Worm (Caenorhabditis elegans) whole organism, L4 larva: ENCODE data around the gene R10F2.5.

Source experiments
- F26F4.8 ChIP-seq: fragments of 200-800 bp; sonication (Bioruptor generic); conservative IDR thresholded peaks from 2 replicates; pipeline ENCODE4 v1.3.6; 2022; ENCODE audit warnings: missing genetic modification characterization, missing compliant biosample characterization
- Y105C5A.15 ChIP-seq: fragments of 200-800 bp; sonication (Bioruptor generic); IDR thresholded peaks from 2 replicates; pipeline ENCODE4 v1.3.6; 2022; ENCODE audit warnings: missing genetic modification characterization, missing compliant biosample characterization
- Y5F2A.4 ChIP-seq: fragments of 200-800 bp; sonication (Bioruptor generic); optimal IDR thresholded peaks from 2 replicates; lab custom pipeline; 2018; ENCODE audit warnings: mild to moderate bottlenecking, missing genetic modification characterization, missing compliant biosample characterization
- ZK546.5 ChIP-seq, 2 experiments: sonication (generic microtip); optimal IDR thresholded peaks; 2 replicates each; lab custom pipeline; 2017; ENCODE audit warnings: missing biosample characterization in 2 of 2, missing genetic modification characterization in 2 of 2
- ceh-32 ChIP-seq: sonication (generic microtip); optimal IDR thresholded peaks from 2 replicates; lab custom pipeline; 2016; ENCODE audit warnings: mild to moderate bottlenecking, missing genetic modification characterization, missing compliant biosample characterization; ENCODE audit not compliant: poor library complexity
- ceh-62 ChIP-seq: sonication (generic microtip); optimal IDR thresholded peaks from 2 replicates; lab custom pipeline; 2017; ENCODE audit warnings: missing biosample characterization, missing genetic modification characterization
- ces-1 ChIP-seq: fragments of 150-350 bp; sonication (generic microtip); optimal IDR thresholded peaks from 4 replicates; lab custom pipeline; 2014; ENCODE audit warnings: missing biosample characterization, missing genetic modification reagents, missing genetic modification characterization
- cey-2 ChIP-seq: sonication (generic microtip); optimal IDR thresholded peaks from 3 replicates; lab custom pipeline; 2017; ENCODE audit warnings: missing genetic modification characterization, mild to moderate bottlenecking, missing compliant biosample characterization, antibody characterized with exemption, borderline replicate concordance; ENCODE audit not compliant: insufficient read depth
- daf-12 ChIP-seq: fragments of 150-350 bp; optimal IDR thresholded peaks from 2 replicates; lab custom pipeline; 2014; ENCODE audit warnings: missing biosample characterization, missing genetic modification reagents, missing genetic modification characterization
- daf-16 ChIP-seq, 3 experiments: sonication (generic microtip); optimal IDR thresholded peaks; 2 replicates each; lab custom pipeline; 2016 to 2017; ENCODE audit warnings: missing genetic modification characterization in 3 of 3, missing genetic modification reagents in 3 of 3, mild to moderate bottlenecking in 2 of 3, missing compliant biosample characterization in 2 of 3, missing biosample characterization in 1 of 3, moderate library complexity in 1 of 3
- daf-8 ChIP-seq: fragments of 200-800 bp; sonication (Bioruptor generic); IDR thresholded peaks from 2 replicates; pipeline ENCODE4 v1.3.6; 2022; ENCODE audit warnings: missing genetic modification characterization, missing compliant biosample characterization
- dmd-8 ChIP-seq: fragments of 200-800 bp; sonication (Bioruptor generic); IDR thresholded peaks from 2 replicates; pipeline ENCODE4 v1.3.6; 2022; ENCODE audit warnings: missing genetic modification characterization, missing compliant biosample characterization
- dmd-9 ChIP-seq: fragments of 200-800 bp; sonication (Bioruptor generic); IDR thresholded peaks from 2 replicates; pipeline ENCODE4 v1.3.6; 2022; ENCODE audit warnings: missing genetic modification reagents, missing genetic modification characterization, missing compliant biosample characterization
- dpl-1 ChIP-seq: fragments of 150-350 bp; optimal IDR thresholded peaks from 2 replicates; lab custom pipeline; 2014; ENCODE audit warnings: missing biosample characterization, missing genetic modification reagents, missing genetic modification characterization
- duxl-1 ChIP-seq: sonication (generic microtip); optimal IDR thresholded peaks from 2 replicates; lab custom pipeline; 2016; ENCODE audit warnings: mild to moderate bottlenecking, missing genetic modification characterization, moderate library complexity, missing compliant biosample characterization; ENCODE audit not compliant: poor library complexity
- egl-43 ChIP-seq: fragments of 200-800 bp; sonication (Bioruptor generic); IDR thresholded peaks from 2 replicates; pipeline ENCODE4 v1.3.6; 2022; ENCODE audit warnings: missing genetic modification reagents, missing genetic modification characterization, missing compliant biosample characterization
- hlh-11 ChIP-seq: fragments of 200-800 bp; sonication (Bioruptor generic); optimal IDR thresholded peaks from 2 replicates; lab custom pipeline; 2018; ENCODE audit warnings: mild to moderate bottlenecking, missing genetic modification characterization, missing compliant biosample characterization
- hlh-30 ChIP-seq: sonication (generic microtip); optimal IDR thresholded peaks from 2 replicates; lab custom pipeline; 2017; ENCODE audit warnings: antibody characterized with exemption, mild to moderate bottlenecking, missing genetic modification characterization, missing compliant biosample characterization; ENCODE audit not compliant: insufficient read depth
- hmg-1.1 ChIP-seq: fragments of 200-800 bp; sonication (Bioruptor generic); IDR thresholded peaks from 2 replicates; pipeline ENCODE4 v1.3.6; 2022; ENCODE audit warnings: missing genetic modification reagents, missing genetic modification characterization, missing compliant biosample characterization
- lin-1 ChIP-seq: fragments of 200-800 bp; sonication (Bioruptor generic); IDR thresholded peaks from 2 replicates; pipeline ENCODE4 v1.3.6; 2022; ENCODE audit warnings: missing genetic modification reagents, missing genetic modification characterization, missing compliant biosample characterization
- lin-15B ChIP-seq: fragments of 150-350 bp; sonication (generic microtip); optimal IDR thresholded peaks from 3 replicates; lab custom pipeline; 2014; ENCODE audit warnings: missing biosample characterization, missing genetic modification characterization
- lin-38 ChIP-seq: fragments of 200-800 bp; sonication (Bioruptor generic); IDR thresholded peaks from 2 replicates; pipeline ENCODE4 v1.3.6; 2022; ENCODE audit warnings: missing genetic modification reagents, missing genetic modification characterization, missing compliant biosample characterization
- lin-39 ChIP-seq: fragments of 150-350 bp; optimal IDR thresholded peaks from 2 replicates; lab custom pipeline; 2014; ENCODE audit warnings: missing biosample characterization, missing genetic modification reagents, missing genetic modification characterization
- lir-3 ChIP-seq: sonication (generic microtip); optimal IDR thresholded peaks from 2 replicates; lab custom pipeline; 2016; ENCODE audit warnings: mild to moderate bottlenecking, missing genetic modification characterization, missing compliant biosample characterization
- lsy-2 ChIP-seq, 2 experiments: fragments of 150-350 bp in 1 of 2; sonication (generic microtip) in 1 of 2; optimal IDR thresholded peaks; 2 replicates each; lab custom pipeline; 2014 to 2017; ENCODE audit warnings: missing biosample characterization in 2 of 2, missing genetic modification characterization in 2 of 2
- madf-9 ChIP-seq: fragments of 200-800 bp; sonication (Bioruptor generic); conservative IDR thresholded peaks from 2 replicates; pipeline ENCODE4 v1.3.6; 2022; ENCODE audit warnings: missing genetic modification reagents, missing genetic modification characterization, missing compliant biosample characterization
- mdl-1 ChIP-seq, 2 experiments: fragments of 150-350 bp in 1 of 2; sonication (generic microtip) in 1 of 2; optimal IDR thresholded peaks; 2 replicates each; lab custom pipeline; 2014 to 2017; ENCODE audit warnings: missing biosample characterization in 2 of 2, missing genetic modification characterization in 2 of 2
- mdt-29 ChIP-seq: fragments of 200-800 bp; sonication (Bioruptor generic); IDR thresholded peaks from 2 replicates; pipeline ENCODE4 v1.3.6; 2022; ENCODE audit warnings: missing genetic modification reagents, missing genetic modification characterization, missing compliant biosample characterization
- mes-2 ChIP-seq: sonication (generic microtip); optimal IDR thresholded peaks from 2 replicates; lab custom pipeline; 2016; ENCODE audit warnings: missing genotype, mild to moderate bottlenecking, missing genetic modification characterization, missing compliant biosample characterization; ENCODE audit not compliant: poor library complexity, severe bottlenecking
- mxl-3 ChIP-seq: fragments of 200-800 bp; sonication (Bioruptor generic); optimal IDR thresholded peaks from 2 replicates; lab custom pipeline; 2018; ENCODE audit warnings: mild to moderate bottlenecking, missing genetic modification characterization, missing compliant biosample characterization
- nhr-10 ChIP-seq: fragments of 150-350 bp; optimal IDR thresholded peaks from 2 replicates; lab custom pipeline; 2014; ENCODE audit warnings: missing biosample characterization, missing genetic modification characterization
- nhr-237 ChIP-seq: sonication (generic microtip); optimal IDR thresholded peaks from 2 replicates; lab custom pipeline; 2017; ENCODE audit warnings: missing biosample characterization, missing genetic modification characterization
- nhr-25 ChIP-seq: sonication (generic microtip); optimal IDR thresholded peaks from 2 replicates; lab custom pipeline; 2017; ENCODE audit warnings: missing genetic modification characterization, mild to moderate bottlenecking, missing compliant biosample characterization, antibody characterized with exemption, moderate library complexity, borderline replicate concordance; ENCODE audit not compliant: insufficient read depth
- nhr-28 ChIP-seq: fragments of 150-350 bp; optimal IDR thresholded peaks from 2 replicates; lab custom pipeline; 2014; ENCODE audit warnings: missing biosample characterization, missing genetic modification characterization
- nhr-41 ChIP-seq: fragments of 200-800 bp; sonication (Bioruptor generic); IDR thresholded peaks from 2 replicates; pipeline ENCODE4 v1.3.6; 2022; ENCODE audit warnings: missing genetic modification reagents, missing genetic modification characterization, missing compliant biosample characterization
- nhr-6 ChIP-seq: fragments of 150-350 bp; optimal IDR thresholded peaks from 2 replicates; lab custom pipeline; 2014; ENCODE audit warnings: missing biosample characterization, missing genetic modification characterization
- nhr-76 ChIP-seq: fragments of 150-350 bp; optimal IDR thresholded peaks from 2 replicates; lab custom pipeline; 2014; ENCODE audit warnings: missing biosample characterization, missing genetic modification characterization
- nhr-77 ChIP-seq: fragments of 150-350 bp; optimal IDR thresholded peaks from 2 replicates; lab custom pipeline; 2014; ENCODE audit warnings: missing biosample characterization, missing genetic modification characterization
- rbr-2 ChIP-seq: sonication (generic microtip); optimal IDR thresholded peaks from 2 replicates; lab custom pipeline; 2016; ENCODE audit warnings: missing genotype, missing genetic modification characterization, missing compliant biosample characterization
- set-16 ChIP-seq: fragments of 200-800 bp; sonication (Bioruptor generic); IDR thresholded peaks from 2 replicates; pipeline ENCODE4 v1.3.6; 2022; ENCODE audit warnings: missing genetic modification reagents, missing genetic modification characterization, missing compliant biosample characterization
- snpc-1.2 ChIP-seq: fragments of 200-800 bp; sonication (Bioruptor generic); IDR thresholded peaks from 2 replicates; pipeline ENCODE4 v1.3.6; 2022; ENCODE audit warnings: missing genetic modification reagents, missing genetic modification characterization, missing compliant biosample characterization
- spr-1 ChIP-seq: sonication (generic microtip); optimal IDR thresholded peaks from 2 replicates; lab custom pipeline; 2016; ENCODE audit warnings: mild to moderate bottlenecking, missing genetic modification characterization, missing compliant biosample characterization
- tag-97 ChIP-seq: fragments of 200-800 bp; sonication (Bioruptor generic); IDR thresholded peaks from 2 replicates; pipeline ENCODE4 v1.3.6; 2022; ENCODE audit warnings: missing genetic modification characterization, missing compliant biosample characterization
- tra-1 ChIP-seq: fragments of 200-800 bp; sonication (Bioruptor generic); IDR thresholded peaks from 2 replicates; pipeline ENCODE4 v1.3.6; 2022; ENCODE audit warnings: missing genetic modification reagents, missing genetic modification characterization, missing compliant biosample characterization
- unc-130 ChIP-seq: sonication (generic microtip); optimal IDR thresholded peaks from 2 replicates; lab custom pipeline; 2016; ENCODE audit warnings: missing genetic modification reagents, missing genetic modification characterization, missing compliant biosample characterization
- unc-62 ChIP-seq, 3 experiments: fragments of 150-350 bp in 1 of 3; sonication (generic microtip); optimal IDR thresholded peaks in 2 of 3; peaks in 1 of 3; 1 replicate in 1 of 3; 2 replicates in 2 of 3; lab custom pipeline; 2014 to 2017; ENCODE audit warnings: missing biosample characterization in 3 of 3, missing genetic modification characterization in 3 of 3, missing genetic modification reagents in 3 of 3, missing genotype in 1 of 3
- vab-7 ChIP-seq: fragments of 200-800 bp; sonication (Bioruptor generic); IDR thresholded peaks from 2 replicates; pipeline ENCODE4 v1.3.6; 2022; ENCODE audit warnings: missing genetic modification reagents, missing genetic modification characterization, missing compliant biosample characterization
- zag-1 ChIP-seq: fragments of 150-350 bp; optimal IDR thresholded peaks from 2 replicates; lab custom pipeline; 2014; ENCODE audit warnings: missing biosample characterization, missing genetic modification characterization
- zfp-2 ChIP-seq: sonication (generic microtip); optimal IDR thresholded peaks from 2 replicates; lab custom pipeline; 2016; ENCODE audit warnings: mild to moderate bottlenecking, missing genetic modification characterization, missing compliant biosample characterization

Gene R10F2.5

ce11 chrIII:2947251-2947650 lies 22.7 kb upstream of the R10F2.5 start:
- TF ChIP-seq F26F4.8 (GFP tag; lab: Robert Waterston, UW) (no peak), unc-62 (GFP tag; optimal IDR thresholded peaks at IDR 0.05 in 1 of 2; lab: Kevin White, UChicago) (no peak), unc-62 (tag; optimal IDR thresholded peaks at IDR 0.05; lab: Kevin White, UChicago) (no peak), mdl-1 (tag; optimal IDR thresholded peaks at IDR 0.05; lab: Kevin White, UChicago) (peak in 1 of 2 experiments; percentile 16), ceh-32 (tag; lab: Kevin White, UChicago) (no peak), lin-1 (GFP tag; lab: Robert Waterston, UW) (0 out of 2 replicates have a peak, but pooled peaks have one; percentile 29), Y5F2A.4 (GFP tag; lab: Kevin White, UChicago) (no peak), lir-3 (tag; lab: Kevin White, UChicago) (no peak), daf-16 (GFP tag; optimal IDR thresholded peaks at IDR 0.05; lab: Kevin White, UChicago) (no peak), daf-16 (tag; optimal IDR thresholded peaks at IDR 0.05; lab: Kevin White, UChicago) (no peak), vab-7 (GFP tag; lab: Robert Waterston, UW) (no peak), hlh-30 (tag; lab: Kevin White, UChicago) (peak; percentile 57), cey-2 (tag; lab: Kevin White, UChicago) (no peak), hmg-1.1 (peak; percentile 55), lin-15B (no peak), nhr-237 (tag; lab: Kevin White, UChicago) (no peak), egl-43 (GFP tag; lab: Robert Waterston, UW) (no peak), mxl-3 (GFP tag; lab: Kevin White, UChicago) (peak; percentile 71), daf-12 (tag; lab: Kevin White, UChicago) (no peak), nhr-6 (tag; lab: Kevin White, UChicago) (no peak), dmd-8 (GFP tag; lab: Robert Waterston, UW) (no peak), nhr-28 (peak; percentile 20), zfp-2 (tag; lab: Kevin White, UChicago) (no peak), duxl-1 (tag; lab: Kevin White, UChicago) (no peak), madf-9 (GFP tag; lab: Robert Waterston, UW) (no peak), hlh-11 (tag; lab: Kevin White, UChicago) (peak; percentile 55), nhr-76 (tag; lab: Kevin White, UChicago) (no peak), tag-97 (GFP tag; lab: Robert Waterston, UW) (no peak), lsy-2 (tag; optimal IDR thresholded peaks at IDR 0.05; lab: Kevin White, UChicago) (peak in 1 of 2 experiments; percentile 36), daf-8 (GFP tag; lab: Robert Waterston, UW) (no peak), set-16 (peak; percentile 23; the same call in 1 of the 2 replicates), nhr-10 (tag; lab: Kevin White, UChicago) (no peak), rbr-2 (tag; lab: Kevin White, UChicago) (no peak), lin-39 (no peak), mes-2 (peak; percentile 47), nhr-77 (tag; lab: Kevin White, UChicago) (no peak), dpl-1 (GFP tag; lab: Kevin White, UChicago) (no peak), snpc-1.2 (GFP tag; lab: Robert Waterston, UW) (no peak), nhr-41 (GFP tag; lab: Robert Waterston, UW) (no peak)

ce11 chrIII:2946626-2947168 lies 22.1 kb upstream of the R10F2.5 start, which contains the start of gene H05C05.1:
TSS of gene H05C05.1 (plus strand) at chrIII:2947118.
- TF ChIP-seq zag-1 (tag; lab: Kevin White, UChicago) (no peak), lin-38 (GFP tag; lab: Robert Waterston, UW) (peak; percentile 64; the same call in 1 of the 2 replicates), hmg-1.1 (no peak), nhr-25 (tag; lab: Kevin White, UChicago) (no peak), Y105C5A.15 (no peak), spr-1 (no peak), tra-1 (GFP tag; lab: Robert Waterston, UW) (no peak), mdt-29 (GFP tag; lab: Robert Waterston, UW) (no peak), ces-1 (GFP tag; lab: Kevin White, UChicago) (no peak), dmd-9 (GFP tag; lab: Robert Waterston, UW) (no peak), rbr-2 (tag; lab: Kevin White, UChicago) (no peak), ceh-62 (no peak), lin-1 (GFP tag; lab: Robert Waterston, UW) (no peak), unc-130 (GFP tag; lab: Kevin White, UChicago) (peak; percentile 16), ceh-32 (tag; lab: Kevin White, UChicago) (no peak), ZK546.5 (tag; optimal IDR thresholded peaks at IDR 0.05; lab: Kevin White, UChicago) (no peak)
